Fruit fly (Drosophila melanogaster) ovary, adult (tissue): ENCODE data around the gene Eip63F-1.

Experiments
- CG17801 ChIP-seq: fragments of 200-800 bp; optimal IDR thresholded peaks from 2 replicates; lab custom pipeline; 2019; ENCODE audit warnings: missing biosample characterization, mild to moderate bottlenecking, missing genetic modification characterization, moderate library complexity; ENCODE audit not compliant: partially characterized antibody

Eip63F-1 gene

DNA sequence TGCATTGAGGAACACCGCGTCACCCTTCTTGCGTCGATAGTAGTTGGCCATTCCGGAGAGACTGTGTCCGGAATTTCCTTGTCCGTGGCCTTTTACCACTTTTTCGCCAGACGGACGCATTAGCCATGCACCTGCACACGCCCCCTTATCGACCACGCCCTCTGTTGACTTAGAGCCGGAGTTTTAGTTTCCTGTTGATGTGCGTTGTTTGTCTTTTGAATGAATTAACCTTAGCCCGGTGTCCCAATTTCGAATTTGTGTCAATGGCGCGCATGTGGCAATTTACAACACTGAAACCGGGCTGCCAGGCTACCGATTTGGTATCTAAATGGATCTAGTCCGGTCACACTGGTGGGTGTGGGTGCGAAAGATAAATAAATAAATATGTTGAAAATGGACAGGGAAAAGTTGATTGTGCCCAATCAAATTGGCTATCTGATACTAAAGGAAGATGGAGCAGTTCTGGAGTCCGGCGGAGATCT, 38.8 kb downstream of the Eip63F-1 start, which contains the start of the genes Gr63a and Lamtor4:
TSS of gene Gr63a (minus strand) at position 51 of the 482 bp plus-strand sequence.
TSS of gene Lamtor4 (plus strand) at position 348 of the 482 bp plus-strand sequence.
- TF ChIP-seq CG17801: no peak

DNA sequence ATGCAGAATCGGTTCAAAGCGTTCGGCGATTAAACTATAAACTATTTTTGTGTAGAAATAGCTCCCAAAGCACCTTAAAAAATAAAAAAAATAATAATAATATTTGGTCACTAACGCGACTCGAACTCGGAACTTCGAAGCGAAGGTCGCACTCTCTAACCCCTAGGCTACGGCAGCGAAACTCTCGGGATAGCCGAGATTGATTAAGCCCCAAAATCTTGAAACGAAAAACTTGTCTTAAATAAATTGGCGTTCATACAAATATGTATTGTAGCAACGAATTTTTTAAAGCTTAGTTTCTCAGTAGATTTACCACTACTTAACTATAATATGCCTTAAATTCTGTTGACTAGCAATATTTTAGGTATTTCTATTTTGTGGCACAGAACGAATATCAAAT, 41.0 kb downstream of the Eip63F-1 start:
- TF ChIP-seq CG17801: no peak

dm6 chr3L:3892154-3892624, 43.2 kb downstream of the Eip63F-1 start, which contains the start of gene Fie:
Gene Fie (plus strand): TSS chr3L:3892574.
- no peak for TF ChIP-seq CG17801

DNA sequence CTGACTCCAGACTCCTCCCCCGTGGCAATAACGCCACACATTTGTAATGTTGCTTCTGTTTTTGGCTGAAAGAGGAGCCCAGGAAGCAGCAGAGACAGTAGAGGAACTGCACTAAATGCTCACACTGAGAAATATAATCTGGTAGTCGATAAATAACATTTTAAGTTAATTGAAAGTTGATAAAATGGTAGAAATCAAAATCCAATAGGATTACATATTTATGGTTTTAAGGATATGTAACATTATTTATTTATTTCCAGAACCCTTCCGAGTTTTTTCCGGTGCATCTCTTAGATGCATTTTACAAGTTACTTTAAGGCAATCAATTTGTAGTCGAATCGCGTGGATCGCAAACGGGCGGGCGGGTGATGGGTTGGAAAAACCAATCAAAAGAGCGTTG, 44.6 kb downstream of the Eip63F-1 start:
- TF ChIP-seq CG17801: no peak

DNA sequence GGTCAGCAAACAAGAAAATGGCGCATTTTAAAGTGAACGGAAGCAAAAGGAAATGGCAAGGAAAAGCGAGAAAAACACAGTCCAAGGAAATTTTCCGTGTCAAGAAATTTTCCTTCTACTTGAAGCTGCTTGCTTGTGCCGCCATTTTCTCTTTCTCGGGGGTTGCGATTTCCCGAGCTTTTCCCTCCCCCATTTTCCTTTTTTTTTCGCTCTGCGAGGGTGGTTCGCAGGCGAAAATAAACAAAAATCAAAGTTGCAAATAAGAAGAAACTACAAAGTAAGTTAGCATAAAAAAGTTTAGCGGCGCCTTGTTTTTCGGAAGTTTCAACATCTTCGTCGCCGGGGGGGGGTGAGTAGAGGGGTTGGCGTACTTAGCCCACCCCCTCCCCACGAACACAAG, 48.0 kb downstream of the Eip63F-1 start:
- TF ChIP-seq CG17801: no peak

DNA sequence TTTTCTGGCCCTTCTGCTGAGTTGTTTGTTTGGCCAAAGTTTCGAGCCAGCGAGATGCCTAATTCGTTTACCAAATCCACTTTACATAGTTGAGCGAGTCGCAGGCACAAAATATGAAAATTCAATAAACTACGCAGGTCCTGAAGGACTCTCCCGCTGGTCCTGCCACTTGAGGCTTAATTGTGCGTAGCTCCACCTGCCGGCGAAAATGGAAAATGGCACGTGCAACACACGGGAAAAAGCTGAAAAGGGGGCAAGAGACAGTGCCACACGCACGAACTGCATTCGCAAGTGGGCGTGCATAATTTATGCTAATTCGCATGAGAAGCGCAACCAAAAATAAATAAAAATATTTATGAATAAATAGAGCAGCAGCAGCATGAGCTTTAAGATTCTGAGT, 49.5 kb downstream of the Eip63F-1 start:
- TF ChIP-seq CG17801: no peak

- TF ChIP-seq CG17801: no peak
Measured at dm6 chr3L:3882046-3882445, 53.4 kb downstream of the Eip63F-1 start.

DNA sequence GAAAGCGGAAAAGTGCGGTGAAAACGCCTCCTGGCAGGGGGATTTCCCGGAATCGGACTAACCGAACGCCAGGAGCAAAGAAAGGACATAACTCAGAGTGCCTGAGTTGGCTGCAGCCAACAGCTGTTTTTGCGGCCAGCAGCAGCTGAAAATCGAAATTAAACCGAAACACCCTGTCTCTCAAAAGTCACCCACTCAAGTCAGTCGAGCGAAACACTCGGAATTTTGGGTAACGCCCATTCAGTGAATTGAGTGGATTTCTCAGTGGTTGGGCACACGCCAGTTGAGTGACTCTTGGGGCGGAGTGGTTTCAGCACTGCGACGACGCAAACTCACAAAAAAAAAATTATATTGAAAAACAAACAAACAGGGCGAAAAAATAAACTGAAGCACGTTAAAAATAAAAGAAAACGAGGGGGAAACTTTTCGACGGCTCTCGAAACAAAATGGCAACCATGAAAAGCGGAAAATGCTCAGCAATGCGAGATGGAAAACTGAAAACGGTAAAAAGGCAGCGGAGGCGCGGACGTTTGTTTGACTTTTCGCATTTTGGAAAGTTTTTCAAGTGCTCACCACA, 56.6 kb downstream of the Eip63F-1 start:
- TF ChIP-seq CG17801: no peak

- TF ChIP-seq CG17801: no peak
Measured at dm6 chr3L:3876861-3877260, 58.6 kb downstream of the Eip63F-1 start.

dm6 chr3L:3875996-3876395, 59.4 kb downstream of the Eip63F-1 start:
- TF ChIP-seq CG17801: no peak

DNA sequence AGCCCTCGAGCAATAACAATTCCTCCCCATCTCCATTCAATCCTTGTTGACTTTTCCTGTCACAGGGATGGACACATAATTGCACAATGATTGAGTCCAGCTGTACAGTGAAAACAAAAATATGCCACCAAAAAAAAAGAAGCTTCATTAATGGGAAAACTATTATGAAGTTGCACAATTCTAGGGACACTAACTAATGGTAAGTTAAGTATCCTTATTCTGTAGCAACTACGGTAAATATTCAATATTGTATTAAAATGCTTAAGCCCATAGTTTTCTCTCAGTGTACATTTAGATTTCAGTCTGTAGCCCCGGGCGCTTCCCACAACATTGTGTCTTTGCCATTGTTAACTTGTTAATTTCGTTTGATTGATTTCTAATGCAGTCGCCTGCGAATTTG, 60.4 kb downstream of the Eip63F-1 start:
- no peak for TF ChIP-seq CG17801

DNA sequence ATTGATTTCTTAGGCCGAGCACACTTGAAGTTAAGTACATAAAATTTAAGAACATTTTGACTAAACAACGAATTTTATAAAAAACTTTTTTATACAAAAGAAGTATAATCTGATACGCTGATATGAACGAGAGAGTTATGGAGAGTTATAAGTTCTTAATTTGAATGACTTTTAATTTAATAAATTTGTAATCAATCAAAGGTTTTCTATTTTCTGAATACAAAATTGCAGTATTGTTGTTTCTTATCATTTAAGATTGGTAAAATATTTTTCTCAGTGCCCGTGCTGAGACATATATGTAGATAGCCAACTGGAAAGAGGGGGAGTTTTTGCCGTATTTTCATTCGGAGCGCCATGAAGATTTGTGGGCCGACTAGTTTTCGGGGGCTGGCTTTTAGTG, 62.3 kb downstream of the Eip63F-1 start:
- TF ChIP-seq CG17801: no peak

DNA sequence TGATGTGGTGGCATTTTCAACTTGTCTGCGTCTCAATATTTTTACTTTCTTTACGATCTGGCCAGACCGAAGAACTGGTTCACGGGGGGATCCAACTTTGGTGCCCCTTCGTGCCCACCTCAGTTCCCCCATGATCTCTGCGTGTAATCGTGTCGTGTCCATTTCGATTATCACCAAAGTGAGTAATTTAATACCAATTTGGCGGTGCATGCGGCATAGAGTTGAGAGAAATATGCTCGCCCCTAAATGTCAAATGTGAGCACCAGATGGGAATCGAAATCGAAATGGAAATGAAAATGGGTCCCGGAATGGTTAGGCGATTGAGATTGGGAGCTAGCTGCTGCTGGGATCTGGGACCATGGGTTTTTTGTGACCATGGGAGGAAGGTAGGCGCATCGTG, 64.1 kb downstream of the Eip63F-1 start:
- TF ChIP-seq CG17801: no peak

- TF ChIP-seq CG17801: no peak
Measured at dm6 chr3L:3868014-3868413, 67.4 kb downstream of the Eip63F-1 start.

DNA sequence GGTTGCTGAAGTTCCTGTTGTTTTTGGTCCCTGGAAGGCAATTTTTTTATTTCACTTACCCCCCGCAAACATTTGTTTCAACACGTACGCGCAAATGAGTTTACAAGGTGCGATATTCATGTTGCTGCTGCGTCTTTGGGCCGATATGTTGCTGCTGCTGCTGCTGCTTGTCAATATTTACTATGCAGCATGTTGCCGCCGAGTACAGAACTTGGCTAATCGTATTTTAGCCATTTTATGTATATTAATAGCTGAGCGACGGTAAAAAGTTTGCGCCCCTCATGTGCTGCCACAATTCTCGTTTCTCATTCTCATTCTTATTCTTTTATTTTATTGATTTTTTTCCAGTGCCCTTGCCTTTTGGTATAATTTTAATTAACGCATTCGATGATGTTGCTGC, 69.0 kb downstream of the Eip63F-1 start:
- TF ChIP-seq CG17801: no peak

DNA sequence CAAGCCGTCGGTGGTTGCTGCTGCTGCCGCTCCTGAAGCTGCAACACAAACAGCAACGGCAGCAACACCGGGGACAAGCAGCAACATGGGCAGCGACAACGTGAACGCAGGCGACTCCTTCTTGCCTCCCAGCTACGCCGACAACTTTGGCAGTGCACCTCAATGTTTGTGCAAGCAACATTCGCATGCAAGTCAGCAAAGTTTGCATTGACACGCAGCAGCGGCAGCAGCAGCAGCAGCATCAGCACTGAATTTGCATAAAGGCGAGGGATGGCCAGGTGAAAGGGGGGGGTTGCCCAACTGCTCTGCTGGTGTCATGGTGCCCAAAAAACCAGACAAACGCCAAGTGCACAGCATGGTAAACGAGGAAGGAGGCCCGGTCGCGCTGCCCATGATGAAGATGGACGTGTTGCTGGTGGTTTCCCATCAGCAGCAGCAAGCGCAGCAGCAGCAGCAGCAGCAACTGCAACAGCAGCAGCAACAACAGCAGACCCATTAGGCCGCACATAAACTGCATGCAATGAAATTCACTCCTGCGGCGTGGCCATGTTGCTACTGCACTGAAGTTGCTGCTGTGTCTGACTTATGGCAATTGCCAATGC, 70.0 kb downstream of the Eip63F-1 start:
- TF ChIP-seq CG17801: no peak

DNA sequence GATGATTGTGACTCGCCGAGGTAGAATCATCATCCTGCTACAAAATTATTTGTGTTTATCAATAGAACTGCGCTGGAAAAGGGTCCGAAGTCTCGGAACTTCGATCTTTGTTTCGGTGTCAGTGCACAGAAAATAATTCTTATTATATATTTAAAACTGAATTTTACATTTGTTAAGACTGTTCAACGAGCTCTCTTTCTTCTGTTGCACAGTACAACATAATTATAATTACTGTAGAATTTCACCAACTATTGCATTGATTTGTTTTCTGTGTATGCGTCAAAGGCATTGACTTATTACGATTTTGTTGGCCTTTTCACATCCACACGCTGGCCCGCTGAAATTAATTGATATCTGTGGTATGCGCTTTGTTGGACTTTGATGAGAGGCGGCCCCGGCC, 72.0 kb downstream of the Eip63F-1 start:
- TF ChIP-seq CG17801: no peak
